Worm (Caenorhabditis elegans) whole organism, L3 larva: ENCODE measurements around the gene F09E10.5.

Source experiments
- R02D3.7 ChIP-seq: fragments of 150-350 bp; optimal IDR thresholded peaks from 2 replicates; lab custom pipeline; 2014; ENCODE audit warnings: missing biosample characterization, missing genetic modification characterization
- aly-2 ChIP-seq: fragments of 150-350 bp; optimal IDR thresholded peaks from 2 replicates; lab custom pipeline; 2014; ENCODE audit warnings: missing biosample characterization, missing genetic modification characterization
- ceh-9 ChIP-seq: sonication (generic microtip); optimal IDR thresholded peaks from 2 replicates; lab custom pipeline; 2018; ENCODE audit warnings: missing biosample characterization, missing genetic modification characterization
- egl-27 ChIP-seq: sonication (generic microtip); optimal IDR thresholded peaks from 4 replicates; lab custom pipeline; 2017; ENCODE audit warnings: missing biosample characterization, missing genetic modification reagents, missing genetic modification characterization
- nfya-1 ChIP-seq: sonication (generic microtip); optimal IDR thresholded peaks from 2 replicates; lab custom pipeline; 2017; ENCODE audit warnings: missing genetic modification characterization, mild to moderate bottlenecking, missing compliant biosample characterization, antibody characterized with exemption, moderate library complexity; ENCODE audit not compliant: insufficient read depth
- nhr-237 ChIP-seq: fragments of 150-350 bp; optimal IDR thresholded peaks from 2 replicates; lab custom pipeline; 2014; ENCODE audit warnings: missing biosample characterization, missing genetic modification characterization
- nhr-67 ChIP-seq: fragments of 150-350 bp; optimal IDR thresholded peaks from 2 replicates; lab custom pipeline; 2014; ENCODE audit warnings: missing biosample characterization, missing genetic modification characterization
- nhr-76 ChIP-seq: fragments of 150-350 bp; sonication (generic microtip); optimal IDR thresholded peaks from 5 replicates; lab custom pipeline; 2014; ENCODE audit warnings: missing biosample characterization, missing genetic modification characterization
- nhr-77 ChIP-seq: fragments of 150-350 bp; optimal IDR thresholded peaks from 2 replicates; lab custom pipeline; 2014; ENCODE audit warnings: missing biosample characterization, missing genetic modification characterization
- sea-2 ChIP-seq: fragments of 150-350 bp; sonication (generic microtip); optimal IDR thresholded peaks from 4 replicates; lab custom pipeline; 2014; ENCODE audit warnings: missing biosample characterization, missing genetic modification reagents, missing genetic modification characterization
- tbx-2 ChIP-seq: sonication (generic microtip); optimal IDR thresholded peaks from 2 replicates; lab custom pipeline; 2016; ENCODE audit warnings: mild to moderate bottlenecking, missing genetic modification characterization, missing compliant biosample characterization
- unc-62 ChIP-seq: fragments of 150-350 bp; sonication (generic microtip); optimal IDR thresholded peaks from 4 replicates; lab custom pipeline; 2014; ENCODE audit warnings: missing biosample characterization, missing genetic modification reagents, missing genetic modification characterization

The F09E10.5 gene

DNA sequence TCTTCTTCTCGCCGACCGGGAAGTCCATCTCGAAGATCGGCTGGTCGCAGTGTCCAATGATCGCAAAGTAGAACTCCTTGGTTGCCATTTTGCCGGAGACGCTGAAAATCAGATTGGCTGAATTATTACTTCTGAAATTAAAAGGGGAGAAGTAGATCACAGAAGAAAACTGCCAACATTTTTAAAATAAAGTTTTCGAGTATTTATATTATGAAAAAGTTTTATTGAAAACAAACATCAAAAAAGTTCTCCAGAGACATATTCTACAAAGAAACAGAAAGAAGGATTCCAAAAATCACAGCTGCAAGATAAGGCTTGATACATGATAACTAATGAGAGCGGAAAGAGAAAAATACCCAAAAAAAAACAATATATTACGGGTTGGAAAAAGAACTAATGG is 54.0 kb downstream of the F09E10.5 start, which contains the start of gene sedl-1:
Gene sedl-1 (minus strand): TSS at position 101 of the 400 bp plus-strand sequence.
- TF ChIP-seq nhr-76 (tag; lab: Kevin White, UChicago) (no peak), aly-2 (tag; lab: Kevin White, UChicago) (no peak), nhr-67 (tag; lab: Kevin White, UChicago) (no peak), R02D3.7 (no peak), nhr-77 (no peak), nfya-1 (tag; lab: Kevin White, UChicago) (no peak), nhr-237 (tag; lab: Kevin White, UChicago) (no peak), ceh-9 (no peak), sea-2 (no peak), tbx-2 (tag; lab: Kevin White, UChicago) (no peak), egl-27 (tag; lab: Kevin White, UChicago) (no peak), unc-62 (GFP tag; lab: Kevin White, UChicago) (no peak)
